Fruit fly (Drosophila melanogaster) whole organism, embryonic: ENCODE results near the gene CG31551.

Experiments used
- Abd-B ChIP-seq: fragments of 200-800 bp; sonication (Bioruptor generic); optimal IDR thresholded peaks from 2 replicates; lab custom pipeline; 2018; ENCODE audit warnings: missing biosample characterization, mild to moderate bottlenecking, missing genetic modification characterization, moderate library complexity
- CG11696 ChIP-seq: fragments of 200-800 bp; sonication (Bioruptor generic); IDR thresholded peaks from 2 replicates; pipeline ENCODE4 v1.3.6; 2022; ENCODE audit warnings: missing biosample characterization, missing genetic modification characterization
- CG15514 ChIP-seq: fragments of 200-800 bp; sonication (Bioruptor generic); optimal IDR thresholded peaks from 3 replicates; lab custom pipeline; 2017; ENCODE audit warnings: missing biosample characterization, missing genetic modification characterization, mild to moderate bottlenecking, moderate library complexity, missing genetic modification reagents
- CG5180 ChIP-seq: fragments of 200-800 bp; sonication (Bioruptor generic); optimal IDR thresholded peaks from 3 replicates; lab custom pipeline; 2017; ENCODE audit warnings: missing biosample characterization, missing genetic modification characterization, mild to moderate bottlenecking, moderate library complexity, missing genetic modification reagents
- TFAM ChIP-seq: fragments of 200-800 bp; sonication (Bioruptor generic); optimal IDR thresholded peaks from 2 replicates; lab custom pipeline; 2017; ENCODE audit warnings: missing biosample characterization, missing genetic modification characterization, inconsistent platforms
- eyg ChIP-seq: fragments of 200-800 bp; sonication (Bioruptor generic); optimal IDR thresholded peaks from 3 replicates; lab custom pipeline; 2016; ENCODE audit warnings: missing biosample characterization, missing genetic modification characterization
- oc ChIP-seq: fragments of 200-800 bp; sonication (Bioruptor generic); optimal IDR thresholded peaks from 2 replicates; lab custom pipeline; 2018; ENCODE audit warnings: missing biosample characterization, mild to moderate bottlenecking, missing genetic modification characterization, moderate library complexity
- pnt ChIP-seq: fragments of 200-800 bp; sonication (Bioruptor generic); optimal IDR thresholded peaks from 3 replicates; lab custom pipeline; 2016; ENCODE audit warnings: missing biosample characterization, missing genetic modification characterization
- ssp ChIP-seq: fragments of 200-800 bp; sonication (Bioruptor generic); IDR thresholded peaks from 2 replicates; pipeline ENCODE4 v1.3.6; 2022; ENCODE audit warnings: missing biosample characterization, missing genetic modification characterization
- wor ChIP-seq: fragments of 200-800 bp; sonication (Bioruptor generic); IDR thresholded peaks from 2 replicates; pipeline ENCODE4 v1.3.6; 2022; ENCODE audit warnings: missing biosample characterization, missing genetic modification characterization

DNA sequence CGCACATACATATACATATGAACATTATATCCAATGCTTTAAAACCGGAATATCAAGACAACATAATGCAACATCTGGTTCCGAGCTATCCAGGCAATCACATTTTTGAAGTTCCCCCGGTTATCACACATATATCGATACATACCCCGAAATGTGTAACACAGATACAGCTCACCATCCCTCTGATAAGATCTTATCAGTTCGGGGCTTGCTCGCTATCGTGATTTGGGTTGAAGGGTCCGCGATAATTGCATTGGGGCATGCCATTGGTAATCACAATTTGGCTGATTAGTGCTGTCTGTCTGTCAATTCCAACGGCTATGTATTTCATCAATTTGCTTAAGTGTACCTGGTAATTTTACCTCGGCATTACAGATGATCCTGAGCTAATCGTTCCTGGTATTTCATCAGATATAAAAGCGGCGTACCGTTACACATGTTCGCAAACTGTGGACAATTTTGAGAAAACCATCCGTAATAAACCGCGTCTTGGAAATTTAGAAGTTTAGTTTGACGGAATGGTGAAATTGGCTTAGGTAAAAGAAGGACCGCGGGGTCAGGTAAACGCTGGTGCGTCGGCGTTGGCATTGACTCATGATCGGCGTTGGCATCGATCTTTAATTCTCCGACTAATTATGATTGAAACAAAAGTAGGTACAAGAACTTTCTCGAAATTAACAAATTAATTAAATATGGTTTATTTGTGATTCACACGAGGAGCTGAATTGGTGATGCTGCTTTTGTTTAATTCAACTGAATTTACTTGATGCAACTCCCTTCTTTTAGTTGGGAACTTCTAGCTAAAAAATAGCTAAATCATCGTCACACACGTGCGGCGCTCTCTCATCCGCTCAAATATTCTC, 44.4 kb downstream of the CG31551 start:
- TF ChIP-seq CG11696 (GFP tag; lab: Robert Waterston, UW), result no peak
- TF ChIP-seq ssp (GFP tag; lab: Robert Waterston, UW), result no peak
- no peak for TF ChIP-seq CG5180 (GFP tag; lab: Kevin White, UChicago)
- no peak for TF ChIP-seq TFAM (GFP tag; lab: Kevin White, UChicago)
- no peak for TF ChIP-seq oc (tag; lab: Kevin White, UChicago)
- TF ChIP-seq CG15514 (GFP tag; lab: Kevin White, UChicago), result no peak
- no peak for TF ChIP-seq pnt
- no peak for TF ChIP-seq eyg (GFP tag; lab: Kevin White, UChicago)
- TF ChIP-seq wor (GFP tag; lab: Robert Waterston, UW), result no peak
- no peak for TF ChIP-seq Abd-B (GFP tag; lab: Kevin White, UChicago)
